Fruit fly (Drosophila melanogaster) whole organism, embryonic: ENCODE data around the gene Pvf2.
A peak's percentile ranks its signal among the peaks of the same experiment; 100 is the strongest.

Experiments used
- Bteb2 ChIP-seq: fragments of 200-800 bp; sonication (Bioruptor generic); optimal IDR thresholded peaks from 2 replicates; lab custom pipeline; 2016; ENCODE audit warnings: missing biosample characterization, missing genetic modification characterization
- CG11695 ChIP-seq: fragments of 200-800 bp; sonication (Bioruptor generic); IDR thresholded peaks from 3 replicates; pipeline ENCODE4 v1.3.6; 2022; ENCODE audit warnings: missing biosample characterization, missing genetic modification characterization
- CG12104 ChIP-seq: fragments of 200-800 bp; sonication (Bioruptor generic); optimal IDR thresholded peaks from 3 replicates; lab custom pipeline; 2016; ENCODE audit warnings: missing biosample characterization, missing genetic modification characterization
- CG12219 ChIP-seq: fragments of 200-800 bp; sonication (Bioruptor generic); optimal IDR thresholded peaks from 3 replicates; lab custom pipeline; 2018; ENCODE audit warnings: missing biosample characterization, mild to moderate bottlenecking, missing genetic modification characterization
- CG1233 ChIP-seq: fragments of 200-800 bp; sonication (Bioruptor generic); optimal IDR thresholded peaks from 4 replicates; lab custom pipeline; 2018; ENCODE audit warnings: missing biosample characterization, mild to moderate bottlenecking, missing genetic modification characterization
- CG13424 ChIP-seq: fragments of 200-800 bp; sonication (Bioruptor generic); optimal IDR thresholded peaks from 2 replicates; lab custom pipeline; 2019; ENCODE audit warnings: missing biosample characterization, mild to moderate bottlenecking, missing genetic modification characterization, moderate library complexity
- CG14050 ChIP-seq: fragments of 200-800 bp; sonication (Bioruptor generic); IDR thresholded peaks from 3 replicates; pipeline ENCODE4 v1.3.6; 2022; ENCODE audit warnings: missing biosample characterization, missing genetic modification characterization
- CG14441 ChIP-seq: fragments of 200-800 bp; sonication (Bioruptor generic); IDR thresholded peaks from 2 replicates; pipeline ENCODE4 v1.3.6; 2022; ENCODE audit warnings: missing biosample characterization, missing genetic modification characterization
- CG14710 ChIP-seq: fragments of 200-800 bp; sonication (Bioruptor generic); optimal IDR thresholded peaks from 3 replicates; lab custom pipeline; 2019; ENCODE audit warnings: missing biosample characterization, mild to moderate bottlenecking, missing genetic modification characterization, moderate library complexity
- CG14965 ChIP-seq: fragments of 200-800 bp; sonication (Bioruptor generic); optimal IDR thresholded peaks from 2 replicates; lab custom pipeline; 2016; ENCODE audit warnings: missing biosample characterization, missing genetic modification characterization, borderline replicate concordance
- CG1602 ChIP-seq: fragments of 200-800 bp; sonication (Bioruptor generic); optimal IDR thresholded peaks from 3 replicates; lab custom pipeline; 2016; ENCODE audit warnings: missing biosample characterization, missing genetic modification characterization
- CG17359 ChIP-seq: fragments of 200-800 bp; sonication (Bioruptor generic); optimal IDR thresholded peaks from 3 replicates; lab custom pipeline; 2018; ENCODE audit warnings: missing biosample characterization, mild to moderate bottlenecking, missing genetic modification characterization, moderate library complexity
- CG31388 ChIP-seq: fragments of 200-800 bp; sonication (Bioruptor generic); optimal IDR thresholded peaks from 2 replicates; lab custom pipeline; 2016; ENCODE audit warnings: missing biosample characterization, missing genetic modification characterization
- CG3163 ChIP-seq: fragments of 200-800 bp; sonication (Bioruptor generic); optimal IDR thresholded peaks from 3 replicates; lab custom pipeline; 2016; ENCODE audit warnings: missing biosample characterization, missing genetic modification characterization
- CG4424 ChIP-seq: fragments of 200-800 bp; sonication (Bioruptor generic); optimal IDR thresholded peaks from 3 replicates; lab custom pipeline; 2016; ENCODE audit warnings: missing biosample characterization, missing genetic modification characterization
- CG6254 ChIP-seq: fragments of 200-800 bp; sonication (Bioruptor generic); optimal IDR thresholded peaks from 3 replicates; lab custom pipeline; 2017; ENCODE audit warnings: mild to moderate bottlenecking, missing biosample characterization, missing genetic modification reagents, missing genetic modification characterization
- CG7372 ChIP-seq: fragments of 200-800 bp; sonication (Bioruptor generic); IDR thresholded peaks from 2 replicates; pipeline ENCODE4 v1.3.6; 2022; ENCODE audit warnings: missing biosample characterization, missing genetic modification characterization
- CG7786 ChIP-seq: fragments of 200-800 bp; sonication (Bioruptor generic); optimal IDR thresholded peaks from 2 replicates; lab custom pipeline; 2016; ENCODE audit warnings: missing biosample characterization, missing genetic modification characterization
- CG9609 ChIP-seq: fragments of 200-800 bp; sonication (Bioruptor generic); optimal IDR thresholded peaks from 3 replicates; lab custom pipeline; 2016; ENCODE audit warnings: missing biosample characterization, missing genetic modification characterization
- D19B ChIP-seq: fragments of 200-800 bp; sonication (Bioruptor generic); optimal IDR thresholded peaks from 2 replicates; lab custom pipeline; 2017; ENCODE audit warnings: missing biosample characterization, mild to moderate bottlenecking, missing genetic modification characterization
- Dad ChIP-seq: fragments of 200-800 bp; sonication (Bioruptor generic); optimal IDR thresholded peaks from 3 replicates; lab custom pipeline; 2016; ENCODE audit warnings: missing biosample characterization, missing genetic modification characterization
- Deaf1 ChIP-seq: fragments of 200-800 bp; optimal IDR thresholded peaks from 3 replicates; lab custom pipeline; 2019; ENCODE audit warnings: missing biosample characterization, mild to moderate bottlenecking, missing genetic modification characterization, moderate library complexity
- Fer2 ChIP-seq: fragments of 200-800 bp; sonication (Bioruptor generic); optimal IDR thresholded peaks from 2 replicates; lab custom pipeline; 2018; ENCODE audit warnings: missing biosample characterization, mild to moderate bottlenecking, missing genetic modification characterization, moderate library complexity
- Fer3 ChIP-seq: fragments of 200-800 bp; sonication (Bioruptor generic); optimal IDR thresholded peaks from 2 replicates; lab custom pipeline; 2018; ENCODE audit warnings: missing biosample characterization, mild to moderate bottlenecking, missing genetic modification characterization, moderate library complexity
- Gsc ChIP-seq: fragments of 200-800 bp; sonication (Bioruptor generic); IDR thresholded peaks from 2 replicates; pipeline ENCODE4 v1.3.6; 2022; ENCODE audit warnings: missing biosample characterization, missing genetic modification characterization
- Hey ChIP-seq: fragments of 200-800 bp; sonication (Bioruptor generic); optimal IDR thresholded peaks from 3 replicates; lab custom pipeline; 2018; ENCODE audit warnings: missing biosample characterization, mild to moderate bottlenecking, missing genetic modification characterization
- Hr78 ChIP-seq, 2 experiments: fragments of 200-800 bp in 1 of 2; fragments of >200 bp in 1 of 2; sonication (Bioruptor generic) in 1 of 2; optimal IDR thresholded peaks; 2 replicates each; lab custom pipeline; 2017 to 2019; ENCODE audit warnings: missing biosample characterization in 2 of 2, missing genetic modification characterization in 2 of 2, mild to moderate bottlenecking in 1 of 2, moderate library complexity in 1 of 2
- MBD-R2 ChIP-seq: fragments of 200-800 bp; sonication (Bioruptor generic); IDR thresholded peaks from 2 replicates; pipeline ENCODE4 v1.3.6; 2022; ENCODE audit warnings: missing biosample characterization, missing genetic modification characterization
- Mrtf ChIP-seq: fragments of 200-800 bp; sonication (Bioruptor generic); IDR thresholded peaks from 3 replicates; pipeline ENCODE4 v1.3.6; 2022; ENCODE audit warnings: missing biosample characterization, missing genetic modification characterization
- Ravus ChIP-seq: fragments of 200-800 bp; sonication (Bioruptor generic); IDR thresholded peaks from 2 replicates; pipeline ENCODE4 v1.3.6; 2022; ENCODE audit warnings: missing biosample characterization, missing genetic modification characterization
- Rx ChIP-seq: fragments of 200-800 bp; sonication (Bioruptor generic); IDR thresholded peaks from 2 replicates; pipeline ENCODE4 v1.3.6; 2022; ENCODE audit warnings: missing biosample characterization, missing genetic modification characterization
- Scr ChIP-seq: fragments of 200-800 bp; sonication (Bioruptor generic); IDR thresholded peaks from 2 replicates; pipeline ENCODE4 v1.3.6; 2022; ENCODE audit warnings: missing biosample characterization, missing genetic modification characterization; ENCODE audit not compliant: partially characterized antibody
- Ssrp ChIP-seq: fragments of 200-800 bp; sonication (Bioruptor generic); optimal IDR thresholded peaks from 2 replicates; lab custom pipeline; 2018; ENCODE audit warnings: missing biosample characterization, mild to moderate bottlenecking, missing genetic modification characterization, moderate library complexity
- Tbp ChIP-seq: fragments of >200 bp; optimal IDR thresholded peaks from 2 replicates; lab custom pipeline; 2018; ENCODE audit warnings: missing biosample characterization, missing genetic modification characterization
- caup ChIP-seq: fragments of 200-800 bp; sonication (Bioruptor generic); optimal IDR thresholded peaks from 3 replicates; lab custom pipeline; 2017; ENCODE audit warnings: missing biosample characterization, mild to moderate bottlenecking, missing genetic modification characterization, moderate library complexity; ENCODE audit not compliant: severe bottlenecking
- corto ChIP-seq: fragments of 200-800 bp; sonication (Bioruptor generic); optimal IDR thresholded peaks from 2 replicates; lab custom pipeline; 2016; ENCODE audit warnings: missing biosample characterization, mild to moderate bottlenecking, missing genetic modification characterization, moderate library complexity
- danr ChIP-seq: fragments of 200-800 bp; sonication (Bioruptor generic); IDR thresholded peaks from 2 replicates; pipeline ENCODE4 v1.3.6; 2022; ENCODE audit warnings: missing biosample characterization, missing genetic modification characterization
- dmrt11E ChIP-seq: fragments of 200-800 bp; sonication (Bioruptor generic); optimal IDR thresholded peaks from 3 replicates; lab custom pipeline; 2018; ENCODE audit warnings: missing biosample characterization, mild to moderate bottlenecking, missing genetic modification characterization, moderate library complexity
- ems ChIP-seq: fragments of 200-800 bp; sonication (Bioruptor generic); optimal IDR thresholded peaks from 3 replicates; lab custom pipeline; 2016; ENCODE audit warnings: missing biosample characterization, missing genetic modification characterization
- gcm2 ChIP-seq: fragments of 200-800 bp; sonication (Bioruptor generic); optimal IDR thresholded peaks from 2 replicates; lab custom pipeline; 2016; ENCODE audit warnings: missing biosample characterization, missing genetic modification characterization
- grau ChIP-seq: fragments of 200-800 bp; optimal IDR thresholded peaks from 3 replicates; lab custom pipeline; 2019; ENCODE audit warnings: missing biosample characterization, mild to moderate bottlenecking, missing genetic modification characterization, moderate library complexity
- h ChIP-seq: fragments of >200 bp; optimal IDR thresholded peaks from 2 replicates; lab custom pipeline; 2017
- jing ChIP-seq: fragments of 200-800 bp; sonication (Bioruptor generic); optimal IDR thresholded peaks from 2 replicates; lab custom pipeline; 2018; ENCODE audit warnings: missing biosample characterization, mild to moderate bottlenecking, missing genetic modification characterization
- kah ChIP-seq: fragments of 200-800 bp; sonication (Bioruptor generic); optimal IDR thresholded peaks from 2 replicates; lab custom pipeline; 2018; ENCODE audit warnings: missing biosample characterization, mild to moderate bottlenecking, missing genetic modification characterization
- lov ChIP-seq, 2 experiments: fragments of 200-800 bp in 1 of 2; fragments of >200 bp in 1 of 2; sonication (Bioruptor generic) in 1 of 2; IDR thresholded peaks in 1 of 2; optimal IDR thresholded peaks in 1 of 2; 2 replicates in 1 of 2; 3 replicates in 1 of 2; pipeline versions ENCODE4 v1.3.6 to Lab custom; 2017 to 2022; ENCODE audit warnings: missing biosample characterization in 1 of 2, missing genetic modification characterization in 1 of 2
- maf-S ChIP-seq: fragments of 200-800 bp; sonication (Bioruptor generic); optimal IDR thresholded peaks from 2 replicates; lab custom pipeline; 2016; ENCODE audit warnings: missing biosample characterization, missing genetic modification characterization
- nerfin-1 ChIP-seq: fragments of 200-800 bp; sonication (Bioruptor generic); optimal IDR thresholded peaks from 3 replicates; lab custom pipeline; 2019; ENCODE audit warnings: missing biosample characterization, mild to moderate bottlenecking, missing genetic modification characterization, moderate library complexity
- p53 ChIP-seq: fragments of 200-800 bp; sonication (Bioruptor generic); optimal IDR thresholded peaks from 2 replicates; lab custom pipeline; 2016; ENCODE audit warnings: missing biosample characterization, missing genetic modification characterization
- pum ChIP-seq: fragments of 200-800 bp; sonication (Bioruptor generic); optimal IDR thresholded peaks from 2 replicates; lab custom pipeline; 2016; ENCODE audit warnings: missing biosample characterization, missing genetic modification characterization
- toy ChIP-seq: fragments of 200-800 bp; sonication (Bioruptor generic); IDR thresholded peaks from 2 replicates; pipeline ENCODE4 v1.3.6; 2022; ENCODE audit warnings: missing biosample characterization, missing genetic modification characterization
- zfh2 ChIP-seq: fragments of 200-800 bp; sonication (Bioruptor generic); optimal IDR thresholded peaks from 2 replicates; lab custom pipeline; 2016; ENCODE audit warnings: missing biosample characterization, missing genetic modification characterization

The Pvf2 gene

dm6 chr2L:7037773-7038327, 46.6 kb downstream of the Pvf2 start, which contains the start of gene milt (continued):
- no peak for TF ChIP-seq danr (GFP tag; lab: Robert Waterston, UW)
- no peak for TF ChIP-seq CG14050 (GFP tag; lab: Robert Waterston, UW)
- TF ChIP-seq gcm2 (GFP tag; lab: Kevin White, UChicago), result no peak
- TF ChIP-seq zfh2, result no peak
- TF ChIP-seq Mrtf (GFP tag; lab: Robert Waterston, UW), result no peak
- no peak for TF ChIP-seq CG13424
- no peak for TF ChIP-seq CG12104 (GFP tag; lab: Kevin White, UChicago)
- TF ChIP-seq maf-S (GFP tag; lab: Kevin White, UChicago), result no peak
- no peak for TF ChIP-seq CG1233
- no peak for TF ChIP-seq Dad (GFP tag; lab: Kevin White, UChicago)
- no peak for TF ChIP-seq Hey
- no peak for TF ChIP-seq Deaf1
- no peak for TF ChIP-seq Ravus (GFP tag; lab: Robert Waterston, UW)
- no peak for TF ChIP-seq p53 (GFP tag; lab: Kevin White, UChicago)
- TF ChIP-seq h, result no peak
- no peak for TF ChIP-seq CG17359
- no peak for TF ChIP-seq Rx (GFP tag; lab: Robert Waterston, UW)
- no peak for TF ChIP-seq Bteb2
- no peak for TF ChIP-seq jing
- TF ChIP-seq Hr78 (GFP tag; optimal IDR thresholded peaks at IDR 0.05; lab: Kevin White, UChicago), result no peak
- no peak for TF ChIP-seq toy
- no peak for TF ChIP-seq D19B (GFP tag; lab: Kevin White, UChicago)
- no peak for TF ChIP-seq CG1602 (GFP tag; lab: Kevin White, UChicago)
- no peak for TF ChIP-seq Fer2 (tag; lab: Kevin White, UChicago)
- TF ChIP-seq grau (tag; lab: Kevin White, UChicago), result peak; percentile 3
- peak; percentile 2 for TF ChIP-seq Ssrp (tag; lab: Kevin White, UChicago)
- no peak for TF ChIP-seq CG4424 (GFP tag; lab: Kevin White, UChicago)
- no peak for TF ChIP-seq CG6254 (GFP tag; lab: Kevin White, UChicago)
- no peak for TF ChIP-seq CG31388 (GFP tag; lab: Kevin White, UChicago)
- TF ChIP-seq dmrt11E (tag; lab: Kevin White, UChicago), result no peak
- no peak for TF ChIP-seq CG14441 (GFP tag; lab: Robert Waterston, UW)
- TF ChIP-seq pum (GFP tag; lab: Kevin White, UChicago), result no peak
- TF ChIP-seq corto (GFP tag; lab: Kevin White, UChicago), result no peak
- no peak for TF ChIP-seq CG3163 (GFP tag; lab: Kevin White, UChicago)
- TF ChIP-seq Gsc (GFP tag; lab: Robert Waterston, UW), result no peak
- TF ChIP-seq CG11695 (GFP tag; lab: Robert Waterston, UW), result no peak
- TF ChIP-seq CG7786, result no peak
- peak; percentile 31 for TF ChIP-seq nerfin-1 (tag; lab: Kevin White, UChicago)
- peak; percentile 31 for TF ChIP-seq CG14710
- no peak for TF ChIP-seq CG9609 (GFP tag; lab: Kevin White, UChicago)
- peak; percentile 44 for TF ChIP-seq MBD-R2
- TF ChIP-seq kah (GFP tag; lab: Kevin White, UChicago), result no peak
- TF ChIP-seq Scr (GFP tag; lab: Robert Waterston, UW), result peak; percentile 85
- no peak for TF ChIP-seq CG12219
- no peak for TF ChIP-seq Fer3
- TF ChIP-seq ems, result peak; percentile 53
- no peak for TF ChIP-seq CG14965 (GFP tag; lab: Kevin White, UChicago)
- no peak for TF ChIP-seq caup
- TF ChIP-seq Tbp (GFP tag; lab: Kevin White, UChicago), result no peak
- TF ChIP-seq CG7372 (GFP tag; lab: Robert Waterston, UW), result no peak
- no peak for TF ChIP-seq lov (optimal IDR thresholded peaks at IDR 0.05; lab: Kevin White, UChicago)
- no peak for TF ChIP-seq lov (GFP tag; IDR thresholded peaks at IDR 0.05; lab: Robert Waterston, UW)
